2 fruit fly cellular contexts compared by ENCODE assay signal in the genomic region with DNA sequence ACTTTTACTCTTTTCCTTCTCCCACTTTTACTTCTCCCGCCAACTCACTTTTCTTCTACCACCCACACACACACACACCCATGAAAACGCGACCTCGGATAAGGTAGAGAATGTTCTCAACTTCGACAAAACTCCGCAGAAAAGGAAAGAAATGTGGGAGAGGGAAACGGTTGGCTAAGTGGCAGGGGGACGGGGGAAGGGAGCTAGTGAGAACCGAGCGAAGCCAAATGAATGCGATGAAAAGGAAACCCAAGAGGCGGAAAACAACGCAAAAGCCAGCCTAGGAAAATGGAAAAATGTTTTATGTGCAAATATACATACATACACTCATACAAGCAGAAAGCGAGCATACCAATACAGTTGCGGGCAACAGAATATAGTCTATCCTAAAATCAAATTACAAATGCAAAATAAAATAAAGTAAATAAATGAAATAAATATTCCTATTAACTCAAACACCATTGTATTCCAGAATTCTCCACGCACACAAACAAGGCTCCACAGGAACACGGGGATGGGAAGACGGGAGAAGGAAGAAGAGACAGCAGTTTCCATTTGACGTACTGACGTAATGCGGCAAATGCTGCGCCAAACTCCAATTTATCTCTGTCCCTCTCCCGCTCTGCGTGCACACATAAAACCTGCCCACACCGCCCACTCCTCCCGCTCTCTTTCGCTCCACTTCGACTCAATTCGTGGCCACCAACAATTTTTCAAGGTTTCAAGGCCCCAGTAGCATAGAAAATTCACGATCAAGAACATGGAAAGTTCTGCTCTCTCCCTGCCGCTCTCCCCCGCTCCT.
TF ChIP-seq lines count a peak whose summit lies in the region.

No protein-coding gene starts in this region.

TF ChIP-seq in whole organism, embryonic, 481 proteins besides CTCF, POLR2A, EP300 and RAD21 (continued from another document):
- TF ChIP-seq CG11696 (GFP tag; IDR thresholded peaks at IDR 0.05; lab: Robert Waterston, UW) (peak; percentile 74), row (GFP tag; IDR thresholded peaks at IDR 0.05; lab: Robert Waterston, UW) (peak; percentile 10; the same call in 1 of the 3 replicates), Abd-B (GFP tag; optimal IDR thresholded peaks at IDR 0.05; lab: Kevin White, UChicago) (no peak), CG12155 (GFP tag; optimal IDR thresholded peaks at IDR 0.05; lab: Kevin White, UChicago) (no peak), CG18599 (GFP tag; optimal IDR thresholded peaks at IDR 0.05; lab: Kevin White, UChicago) (peak; percentile 19), chn (GFP tag; optimal IDR thresholded peaks at IDR 0.05; lab: Kevin White, UChicago) (peak; percentile 4), Ets65A (GFP tag; lab: Kevin White, UChicago) (peak; percentile 52), lbe (GFP tag; optimal IDR thresholded peaks at IDR 0.05; lab: Kevin White, UChicago) (peak; percentile 36), gem (tag; optimal IDR thresholded peaks at IDR 0.05; lab: Kevin White, UChicago) (peak; percentile 9), MBD-R2 (GFP tag; IDR thresholded peaks at IDR 0.05; lab: Robert Waterston, UW) (no peak), Atf-2 (GFP tag; optimal IDR thresholded peaks at IDR 0.05; lab: Kevin White, UChicago) (no peak), tin (GFP tag; optimal IDR thresholded peaks at IDR 0.05; lab: Kevin White, UChicago) (no peak), Sry-β (GFP tag; optimal IDR thresholded peaks at IDR 0.05; lab: Kevin White, UChicago) (no peak), Pdp1 (GFP tag; optimal IDR thresholded peaks at IDR 0.05; lab: Kevin White, UChicago) (peak in 1 of 2 experiments; percentile 15), CG7839 (tag; optimal IDR thresholded peaks at IDR 0.05; lab: Kevin White, UChicago) (peak; percentile 15), repo (GFP tag; optimal IDR thresholded peaks at IDR 0.05; lab: Kevin White, UChicago) (no peak), crc (GFP tag; optimal IDR thresholded peaks at IDR 0.05; lab: Kevin White, UChicago) (no peak), CG8281 (tag; optimal IDR thresholded peaks at IDR 0.05; lab: Kevin White, UChicago) (no peak), hbn (GFP tag; IDR thresholded peaks at IDR 0.05; lab: Robert Waterston, UW; ENCODE audit: partially characterized antibody) (no peak), CoRest (tag; optimal IDR thresholded peaks at IDR 0.05; lab: Kevin White, UChicago) (peak; percentile 5), slbo (GFP tag; IDR thresholded peaks at IDR 0.05; lab: Robert Waterston, UW) (0 out of 2 replicates have a peak, but pooled peaks have one; percentile 13), ken (GFP tag; IDR thresholded peaks at IDR 0.05; lab: Robert Waterston, UW) (no peak), HmgZ (tag; optimal IDR thresholded peaks at IDR 0.05; lab: Kevin White, UChicago) (no peak), peb (GFP tag; IDR thresholded peaks at IDR 0.05; lab: Robert Waterston, UW) (no peak), CG17328 (GFP tag; IDR thresholded peaks at IDR 0.05; lab: Robert Waterston, UW) (no peak), lilli (GFP tag; optimal IDR thresholded peaks at IDR 0.05; lab: Kevin White, UChicago) (no peak)

TF ChIP-seq in whole organism, prepupa, 60 proteins besides CTCF, POLR2A, EP300 and RAD21 (continued from another document):
- TF ChIP-seq Sox14 (GFP tag; optimal IDR thresholded peaks at IDR 0.05; lab: Kevin White, UChicago) (peak; percentile 34), Ets96B (tag; optimal IDR thresholded peaks at IDR 0.05; lab: Kevin White, UChicago) (peak; percentile 63), pdm3 (GFP tag; optimal IDR thresholded peaks at IDR 0.05; lab: Kevin White, UChicago) (peak; percentile 42), CG11294 (GFP tag; IDR thresholded peaks at IDR 0.05; lab: Robert Waterston, UW) (no peak), CG6163 (GFP tag; IDR thresholded peaks at IDR 0.05; lab: Robert Waterston, UW) (peak; percentile 62), CG1621 (tag; optimal IDR thresholded peaks at IDR 0.05; lab: Kevin White, UChicago) (peak; percentile 58), Lpt (GFP tag; optimal IDR thresholded peaks at IDR 0.05; lab: Kevin White, UChicago) (peak; percentile 55), Sox102F (GFP tag; optimal IDR thresholded peaks at IDR 0.05; lab: Kevin White, UChicago) (peak; percentile 2), CG31627 (GFP tag; optimal IDR thresholded peaks at IDR 0.05; lab: Kevin White, UChicago) (peak; percentile 6), CG15336 (GFP tag; IDR thresholded peaks at IDR 0.05; lab: Robert Waterston, UW) (peak; percentile 67), Eip78C (GFP tag; lab: Kevin White, UChicago) (peak; percentile 25), Eip93F (GFP tag; optimal IDR thresholded peaks at IDR 0.05; lab: Kevin White, UChicago) (no peak), CG6854 (GFP tag; optimal IDR thresholded peaks at IDR 0.05; lab: Kevin White, UChicago) (peak; percentile 40), salr (GFP tag; optimal IDR thresholded peaks at IDR 0.05; lab: Kevin White, UChicago) (peak in 1 of 2 experiments; percentile 15), CG6808 (GFP tag; optimal IDR thresholded peaks at IDR 0.05; lab: Kevin White, UChicago) (peak; percentile 67), Gug (GFP tag; IDR thresholded peaks at IDR 0.05; lab: Robert Waterston, UW) (peak; percentile 12; the same call in 1 of the 2 replicates), Ets21C (GFP tag; optimal IDR thresholded peaks at IDR 0.05; lab: Kevin White, UChicago) (peak; percentile 7), CG8319 (GFP tag; optimal IDR thresholded peaks at IDR 0.05; lab: Kevin White, UChicago) (peak; percentile 14), CG8119 (GFP tag; IDR thresholded peaks at IDR 0.05; lab: Robert Waterston, UW) (peak; percentile 67; the same call in 2 of the 3 replicates), CG11902 (GFP tag; optimal IDR thresholded peaks at IDR 0.05; lab: Kevin White, UChicago) (no peak), Blimp-1 (GFP tag; optimal IDR thresholded peaks at IDR 0.05; lab: Kevin White, UChicago) (no peak), CG6792 (GFP tag; optimal IDR thresholded peaks at IDR 0.05; lab: Kevin White, UChicago) (peak; percentile 3), CG3919 (GFP tag; optimal IDR thresholded peaks at IDR 0.05; lab: Kevin White, UChicago) (peak; percentile 56), CG8632 (GFP tag; optimal IDR thresholded peaks at IDR 0.05; lab: Kevin White, UChicago) (peak; percentile 34), esn (GFP tag; optimal IDR thresholded peaks at IDR 0.05; lab: Kevin White, UChicago) (peak; percentile 48), CG7368 (GFP tag; optimal IDR thresholded peaks at IDR 0.05; lab: Kevin White, UChicago) (peak; percentile 6), Smox (GFP tag; optimal IDR thresholded peaks at IDR 0.05; lab: Kevin White, UChicago) (no peak), eg (GFP tag; IDR thresholded peaks at IDR 0.05; lab: Robert Waterston, UW) (no peak), ss (GFP tag; optimal IDR thresholded peaks at IDR 0.05; lab: Kevin White, UChicago) (peak; percentile 49 to 61), dac (GFP tag; optimal IDR thresholded peaks at IDR 0.05; lab: Kevin White, UChicago) (peak; percentile 25), Hr38 (GFP tag; optimal IDR thresholded peaks at IDR 0.05; lab: Kevin White, UChicago) (no peak), CG34406 (GFP tag; optimal IDR thresholded peaks at IDR 0.05; lab: Kevin White, UChicago) (peak; percentile 2), cyc (GFP tag; optimal IDR thresholded peaks at IDR 0.05; lab: Kevin White, UChicago) (no peak), Met (GFP tag; optimal IDR thresholded peaks at IDR 0.05; lab: Kevin White, UChicago) (no peak), CG4318 (GFP tag; optimal IDR thresholded peaks at IDR 0.05; lab: Kevin White, UChicago) (peak; percentile 62), Eip75B (GFP tag; optimal IDR thresholded peaks at IDR 0.05; lab: Kevin White, UChicago) (peak; percentile 56), svp (GFP tag; lab: Kevin White, UChicago) (peak; percentile 46), acj6 (GFP tag; optimal IDR thresholded peaks at IDR 0.05; lab: Kevin White, UChicago) (peak; percentile 41), Hr4 (GFP tag; optimal IDR thresholded peaks at IDR 0.05; lab: Kevin White, UChicago) (peak; percentile 55), Sox15 (GFP tag; optimal IDR thresholded peaks at IDR 0.05; lab: Kevin White, UChicago) (no peak)
TF ChIP-seq in whole organism, prepupa: peak in this region for 45.
